Worm (Caenorhabditis elegans) whole organism, L2 larva: ENCODE results near the gene srh-72.
A peak's percentile ranks its signal among the peaks of the same experiment; 100 is the strongest.
"Not testable (repeated sequence)": the region's sequence is repeated elsewhere in the genome, so short reads cannot be mapped to it uniquely, and the experiment has no call there.

Experiments used
- F13H6.1 ChIP-seq: sonication (generic microtip); optimal IDR thresholded peaks from 2 replicates; lab custom pipeline; 2016; ENCODE audit warnings: missing genetic modification characterization, missing compliant biosample characterization
- R02D3.7 ChIP-seq: fragments of 150-350 bp; optimal IDR thresholded peaks from 2 replicates; lab custom pipeline; 2014; ENCODE audit warnings: missing biosample characterization, missing genetic modification characterization
- Y55F3AM.14 ChIP-seq: fragments of 200-800 bp; sonication (Bioruptor generic); optimal IDR thresholded peaks from 2 replicates; lab custom pipeline; 2018; ENCODE audit warnings: mild to moderate bottlenecking, missing genetic modification characterization, missing compliant biosample characterization
- ZK546.5 ChIP-seq: sonication (generic microtip); optimal IDR thresholded peaks from 2 replicates; lab custom pipeline; 2017; ENCODE audit warnings: missing biosample characterization, missing genetic modification characterization
- alr-1 ChIP-seq: fragments of 150-350 bp; optimal IDR thresholded peaks from 2 replicates; lab custom pipeline; 2014; ENCODE audit warnings: missing biosample characterization, missing genetic modification characterization
- aly-2 ChIP-seq: fragments of 150-350 bp; optimal IDR thresholded peaks from 2 replicates; lab custom pipeline; 2014; ENCODE audit warnings: missing biosample characterization, missing genetic modification characterization
- ama-1 ChIP-seq: fragments of 150-350 bp; optimal IDR thresholded peaks from 2 replicates; lab custom pipeline; 2018; ENCODE audit warnings: inconsistent platforms
- ceh-16 ChIP-seq: fragments of 150-350 bp; optimal IDR thresholded peaks from 2 replicates; lab custom pipeline; 2014; ENCODE audit warnings: missing biosample characterization, missing genetic modification characterization
- dmd-4 ChIP-seq: sonication (generic microtip); optimal IDR thresholded peaks from 2 replicates; lab custom pipeline; 2017; ENCODE audit warnings: missing biosample characterization, missing genetic modification characterization
- egl-27 ChIP-seq: sonication (generic microtip); optimal IDR thresholded peaks from 3 replicates; lab custom pipeline; 2017; ENCODE audit warnings: missing biosample characterization, missing genetic modification reagents, missing genetic modification characterization
- fos-1 ChIP-seq: fragments of 150-350 bp; optimal IDR thresholded peaks from 2 replicates; lab custom pipeline; 2014; ENCODE audit warnings: missing biosample characterization, missing genetic modification characterization
- lin-11 ChIP-seq: fragments of 150-350 bp; sonication (generic microtip); optimal IDR thresholded peaks from 2 replicates; lab custom pipeline; 2014; ENCODE audit warnings: missing biosample characterization, missing genetic modification characterization, inconsistent platforms, mixed read lengths
- lin-13 ChIP-seq: fragments of 150-350 bp; optimal IDR thresholded peaks from 2 replicates; lab custom pipeline; 2014; ENCODE audit warnings: missing biosample characterization, missing genetic modification reagents, missing genetic modification characterization
- lin-39 ChIP-seq: fragments of 150-350 bp; optimal IDR thresholded peaks from 2 replicates; lab custom pipeline; 2014; ENCODE audit warnings: missing biosample characterization, missing genetic modification reagents, missing genetic modification characterization
- lsy-2 ChIP-seq, 2 experiments: fragments of 150-350 bp in 1 of 2; sonication (generic microtip) in 1 of 2; optimal IDR thresholded peaks; 2 replicates each; lab custom pipeline; 2014 to 2017; ENCODE audit warnings: missing biosample characterization in 2 of 2, missing genetic modification characterization in 2 of 2
- mab-5 ChIP-seq: fragments of 150-350 bp; optimal IDR thresholded peaks from 2 replicates; lab custom pipeline; 2014; ENCODE audit warnings: missing biosample characterization, missing genetic modification characterization
- mdl-1 ChIP-seq, 2 experiments: fragments of 150-350 bp in 1 of 2; sonication (generic microtip) in 1 of 2; optimal IDR thresholded peaks; 2 replicates each; lab custom pipeline; 2017; ENCODE audit warnings: missing biosample characterization in 2 of 2, missing genetic modification characterization in 2 of 2
- nhr-10 ChIP-seq: sonication (generic microtip); optimal IDR thresholded peaks from 2 replicates; lab custom pipeline; 2017; ENCODE audit warnings: missing biosample characterization, missing genetic modification characterization
- nhr-129 ChIP-seq: fragments of 150-350 bp; optimal IDR thresholded peaks from 2 replicates; lab custom pipeline; 2014; ENCODE audit warnings: missing biosample characterization, missing genetic modification characterization
- nhr-21 ChIP-seq: fragments of 150-350 bp; optimal IDR thresholded peaks from 2 replicates; lab custom pipeline; 2014; ENCODE audit warnings: missing biosample characterization, missing genetic modification characterization
- nhr-23 ChIP-seq: fragments of 150-350 bp; optimal IDR thresholded peaks from 2 replicates; lab custom pipeline; 2014; ENCODE audit warnings: missing biosample characterization, missing genetic modification reagents, missing genetic modification characterization
- nhr-25 ChIP-seq: fragments of 150-350 bp; sonication (generic microtip); optimal IDR thresholded peaks from 3 replicates; lab custom pipeline; 2014; ENCODE audit warnings: missing biosample characterization, missing genetic modification characterization
- nhr-77 ChIP-seq: fragments of 150-350 bp; optimal IDR thresholded peaks from 2 replicates; lab custom pipeline; 2014; ENCODE audit warnings: missing biosample characterization, missing genetic modification characterization
- sem-4 ChIP-seq: fragments of 150-350 bp; optimal IDR thresholded peaks from 2 replicates; lab custom pipeline; 2014; ENCODE audit warnings: missing biosample characterization, missing genetic modification reagents, missing genetic modification characterization
- sma-3 ChIP-seq: sonication (generic microtip); optimal IDR thresholded peaks from 2 replicates; lab custom pipeline; 2016; ENCODE audit warnings: missing genetic modification reagents, missing genetic modification characterization, missing compliant biosample characterization
- snpc-4 ChIP-seq: fragments of 150-350 bp; optimal IDR thresholded peaks from 2 replicates; lab custom pipeline; 2014; ENCODE audit warnings: missing biosample characterization, missing genetic modification characterization
- unc-39 ChIP-seq: fragments of 150-350 bp; optimal IDR thresholded peaks from 2 replicates; lab custom pipeline; 2014; ENCODE audit warnings: missing biosample characterization, missing genetic modification characterization
- zag-1 ChIP-seq: fragments of 150-350 bp; optimal IDR thresholded peaks from 2 replicates; lab custom pipeline; 2014; ENCODE audit warnings: missing biosample characterization, missing genetic modification characterization
- ztf-1 ChIP-seq: fragments of 200-800 bp; sonication (Bioruptor generic); conservative IDR thresholded peaks from 2 replicates; pipeline ENCODE4 v1.3.6; 2022; ENCODE audit warnings: missing genetic modification characterization, missing compliant biosample characterization
- ztf-4 ChIP-seq: fragments of 150-350 bp; optimal IDR thresholded peaks from 2 replicates; lab custom pipeline; 2014; ENCODE audit warnings: missing biosample characterization, missing genetic modification characterization

The srh-72 gene

ce11 chrII:1661300-1661838, 21.0 kb upstream of the srh-72 start:
- TF ChIP-seq lsy-2 (tag; optimal IDR thresholded peaks at IDR 0.05; lab: Kevin White, UChicago) = peak in 1 of 2 experiments; percentile 33

- TF ChIP-seq unc-39 (tag; lab: Kevin White, UChicago); sem-4; mdl-1 (tag; optimal IDR thresholded peaks at IDR 0.05; lab: Kevin White, UChicago): not testable (repeated sequence)
Observed at ce11 chrII:1660888-1661287, 20.5 kb upstream of the srh-72 start, which contains the start of gene ZC204.13. ZC204.13 (minus strand) TSS chrII:1660988.

ce11 chrII:1659729-1660128, 19.3 kb upstream of the srh-72 start:
- TF ChIP-seq fos-1 (tag; lab: Kevin White, UChicago) = peak; percentile 21
- TF ChIP-seq, all 48 proteins: peak for 1; not testable (repeated sequence) for 47

- TF ChIP-seq ama-1 (lab: Kevin White, UChicago) = no peak
- TF ChIP-seq ztf-4 (tag; lab: Kevin White, UChicago) = no peak
- no peak for TF ChIP-seq F13H6.1
- no peak for TF ChIP-seq zag-1 (tag; lab: Kevin White, UChicago)
- TF ChIP-seq mab-5 (tag; lab: Kevin White, UChicago) = no peak
- TF ChIP-seq nhr-25 (tag; lab: Kevin White, UChicago) = no peak
- no peak for TF ChIP-seq alr-1
- TF ChIP-seq nhr-23 (tag; lab: Kevin White, UChicago) = no peak
- TF ChIP-seq egl-27 (tag; lab: Kevin White, UChicago) = no peak
- TF ChIP-seq Y55F3AM.14 (GFP tag; lab: Kevin White, UChicago) = no peak
- no peak for TF ChIP-seq aly-2 (tag; lab: Kevin White, UChicago)
- TF ChIP-seq snpc-4 (tag; lab: Kevin White, UChicago) = no peak
- no peak for TF ChIP-seq nhr-77 (tag; lab: Kevin White, UChicago)
- TF ChIP-seq nhr-21 (tag; lab: Kevin White, UChicago) = no peak
- TF ChIP-seq R02D3.7 (tag; lab: Kevin White, UChicago) = no peak
- no peak for TF ChIP-seq mdl-1 (tag; optimal IDR thresholded peaks at IDR 0.05; lab: Kevin White, UChicago)
- no peak for TF ChIP-seq ceh-16 (tag; lab: Kevin White, UChicago)
- TF ChIP-seq sma-3 (GFP tag; lab: Kevin White, UChicago) = no peak
Observed at ce11 chrII:1657202-1657601, 16.8 kb upstream of the srh-72 start, which contains the start of gene ZC204.12. ZC204.12 (minus strand) TSS chrII:1657302.

- no peak for TF ChIP-seq dmd-4 (tag; lab: Kevin White, UChicago)
Observed at ce11 chrII:1654917-1655316, 14.5 kb upstream of the srh-72 start, which contains the start of gene btb-12. btb-12 (plus strand) TSS chrII:1655217.

ce11 chrII:1653397-1653796, 13.0 kb upstream of the srh-72 start, which contains the start of gene fbxb-15:
fbxb-15 (minus strand) TSS chrII:1653497.
- TF ChIP-seq ceh-16 (tag; lab: Kevin White, UChicago) (no peak), lin-11 (tag; lab: Kevin White, UChicago) (no peak), ztf-1 (no peak), zag-1 (tag; lab: Kevin White, UChicago) (no peak), lin-39 (tag; lab: Kevin White, UChicago) (no peak), nhr-10 (tag; lab: Kevin White, UChicago) (no peak)

- TF ChIP-seq nhr-77 (tag; lab: Kevin White, UChicago) (no peak), aly-2 (tag; lab: Kevin White, UChicago) (no peak), alr-1 (no peak), sem-4 (no peak), snpc-4 (tag; lab: Kevin White, UChicago) (no peak)
Observed at ce11 chrII:1651804-1652203, 11.4 kb upstream of the srh-72 start, which contains the start of gene fbxb-16. fbxb-16 (minus strand) TSS chrII:1651904.

- TF ChIP-seq lin-39 (tag; lab: Kevin White, UChicago) (no peak), lsy-2 (tag; optimal IDR thresholded peaks at IDR 0.05; lab: Kevin White, UChicago) (no peak), nhr-77 (tag; lab: Kevin White, UChicago) (no peak), ceh-16 (tag; lab: Kevin White, UChicago) (no peak), nhr-129 (tag; lab: Kevin White, UChicago) (no peak), ZK546.5 (tag; lab: Kevin White, UChicago) (no peak), lin-13 (no peak)
Observed at ce11 chrII:1650502-1650901, 10.1 kb upstream of the srh-72 start, which contains the start of gene fbxb-20. fbxb-20 (minus strand) TSS chrII:1650602.
